Worm (Caenorhabditis elegans): ENCODE results near the gene F09E5.11.

ce11 chrII:5398779-5399178 is 40.8 kb upstream of the F09E5.11 start, which contains the start of gene fbxl-3:
- TF ChIP-seq med-1 (GFP tag; optimal IDR thresholded peaks at IDR 0.05; ENCODE audit: insufficient read depth) (no peak), ztf-29 (GFP tag; IDR thresholded peaks at IDR 0.05) (no peak), T22C8.4 (GFP tag; IDR thresholded peaks at IDR 0.05) (no peak), cog-1 (tag; optimal IDR thresholded peaks at IDR 0.05) (no peak)
